Fruit fly (Drosophila melanogaster): Measurements from ENCODE around the gene CG3618.

CG3618 gene

dm6 chr3L:20792693-20793092 lies 23.2 kb downstream of the CG3618 start, which contains the start of gene Six4 (continued):
- TF ChIP-seq prd (optimal IDR thresholded peaks at IDR 0.05) (no peak), prd (GFP tag; IDR thresholded peaks at IDR 0.05) (0 out of 3 replicates have a peak, but pooled peaks have one; percentile 28), shn (GFP tag; optimal IDR thresholded peaks at IDR 0.05) (no peak), Taf1 (GFP tag; IDR thresholded peaks at IDR 0.05) (no peak), Dp (GFP tag; optimal IDR thresholded peaks at IDR 0.05) (no peak), Hmx (GFP tag; optimal IDR thresholded peaks at IDR 0.05) (no peak), gcm (GFP tag; optimal IDR thresholded peaks at IDR 0.05) (peak; percentile 24), CG1602 (GFP tag; optimal IDR thresholded peaks at IDR 0.05) (no peak), Bteb2 (GFP tag; optimal IDR thresholded peaks at IDR 0.05) (no peak), CG12299 (tag; optimal IDR thresholded peaks at IDR 0.05) (no peak), nerfin-1 (tag; optimal IDR thresholded peaks at IDR 0.05) (peak; percentile 82), Nf-YA (GFP tag; IDR thresholded peaks at IDR 0.05) (0 out of 2 replicates have a peak, but pooled peaks have one; percentile 44), HLH4C (GFP tag; IDR thresholded peaks at IDR 0.05; ENCODE audit: partially characterized antibody) (no peak), ERR (GFP tag; optimal IDR thresholded peaks at IDR 0.05) (no peak), kni (GFP tag; optimal IDR thresholded peaks at IDR 0.05) (peak; percentile 54), p53 (GFP tag; optimal IDR thresholded peaks at IDR 0.05) (no peak), Rx (GFP tag; IDR thresholded peaks at IDR 0.05) (no peak), CG10979 (tag; optimal IDR thresholded peaks at IDR 0.05) (peak; percentile 13), CG10543 (GFP tag; optimal IDR thresholded peaks at IDR 0.05) (no peak), NC2β (GFP tag; optimal IDR thresholded peaks at IDR 0.05) (no peak), tup (GFP tag; optimal IDR thresholded peaks at IDR 0.05) (no peak), CG2116 (GFP tag; optimal IDR thresholded peaks at IDR 0.05) (no peak), zen (tag; optimal IDR thresholded peaks at IDR 0.05) (peak; percentile 28), fd64A (GFP tag; optimal IDR thresholded peaks at IDR 0.05) (peak; percentile 43), Hr78 (GFP tag; optimal IDR thresholded peaks at IDR 0.05) (no peak), oc (tag; optimal IDR thresholded peaks at IDR 0.05) (no peak), Stat92E (GFP tag; optimal IDR thresholded peaks at IDR 0.05) (no peak), pros (GFP tag; optimal IDR thresholded peaks at IDR 0.05) (peak; percentile 26), Nf-YB (GFP tag; optimal IDR thresholded peaks at IDR 0.05) (peak; percentile 95), CG1529 (GFP tag; optimal IDR thresholded peaks at IDR 0.05) (no peak), bowl (GFP tag; IDR thresholded peaks at IDR 0.05) (no peak), grau (tag; optimal IDR thresholded peaks at IDR 0.05) (no peak), CG12219 (GFP tag; optimal IDR thresholded peaks at IDR 0.05) (peak; percentile 15), CG12236 (GFP tag; optimal IDR thresholded peaks at IDR 0.05) (no peak), trem (tag; optimal IDR thresholded peaks at IDR 0.05) (peak; percentile 18), Xrp1 (GFP tag; IDR thresholded peaks at IDR 0.05) (no peak), CG2889 (GFP tag; IDR thresholded peaks at IDR 0.05) (no peak), CoRest (tag; optimal IDR thresholded peaks at IDR 0.05) (peak; percentile 5), CG11456 (GFP tag; IDR thresholded peaks at IDR 0.05) (no peak), Camta (GFP tag; optimal IDR thresholded peaks at IDR 0.05) (no peak), CG15696 (tag; optimal IDR thresholded peaks at IDR 0.05) (peak; percentile 28), dmrt11E (tag; optimal IDR thresholded peaks at IDR 0.05) (peak; percentile 20), twi (tag; optimal IDR thresholded peaks at IDR 0.05) (peak; percentile 18), MTF-1 (GFP tag; optimal IDR thresholded peaks at IDR 0.05; ENCODE audit: borderline replicate concordance) (peak; percentile 32), unpg (GFP tag; optimal IDR thresholded peaks at IDR 0.05) (no peak), CG17328 (GFP tag; IDR thresholded peaks at IDR 0.05) (peak; percentile 41; the same call in 1 of the 2 replicates), tna (GFP tag; IDR thresholded peaks at IDR 0.05; ENCODE audit: partially characterized antibody) (no peak), ewg (GFP tag; optimal IDR thresholded peaks at IDR 0.05) (no peak), CG16815 (GFP tag; optimal IDR thresholded peaks at IDR 0.05) (no peak), PHDP (tag; optimal IDR thresholded peaks at IDR 0.05) (no peak)

Measured in whole organism, embryonic.